Worm (Caenorhabditis elegans): ENCODE measurements around the gene ZC190.4.

ce11 chrV:8641266-8641665, 24.6 kb upstream of the ZC190.4 start, which contains the start of gene F28A12.3:
- no peak for TF ChIP-seq unc-55 (GFP tag; optimal IDR thresholded peaks at IDR 0.05)
- no peak for TF ChIP-seq nhr-11 (tag; optimal IDR thresholded peaks at IDR 0.05)
- TF ChIP-seq ztf-11 (tag; optimal IDR thresholded peaks at IDR 0.05) = no peak
- no peak for TF ChIP-seq unc-62 (GFP tag; optimal IDR thresholded peaks at IDR 0.05)
- no peak for TF ChIP-seq elt-1 (tag; optimal IDR thresholded peaks at IDR 0.05)
- TF ChIP-seq unc-39 (tag; optimal IDR thresholded peaks at IDR 0.05) = no peak
- no peak for TF ChIP-seq snpc-4 (tag; optimal IDR thresholded peaks at IDR 0.05)
